Worm (Caenorhabditis elegans) whole organism, young adult: Measurements from ENCODE around the gene nemt-1.
"Not testable (repeated sequence)": the region's sequence is repeated elsewhere in the genome, so short reads cannot be mapped to it uniquely, and the experiment has no call there.

Experiments
- B0035.1 ChIP-seq: sonication (generic microtip); optimal IDR thresholded peaks from 2 replicates; lab custom pipeline; 2016; ENCODE audit warnings: missing genetic modification characterization, mild to moderate bottlenecking, missing compliant biosample characterization, missing genotype, missing genetic modification reagents
- B0261.1 ChIP-seq: sonication (generic microtip); optimal IDR thresholded peaks from 2 replicates; lab custom pipeline; 2016; ENCODE audit warnings: mild to moderate bottlenecking, missing genetic modification characterization, moderate library complexity, missing compliant biosample characterization
- C17E4.6 ChIP-seq: fragments of 200-800 bp; sonication (Bioruptor generic); IDR thresholded peaks from 2 replicates; pipeline ENCODE4 v1.3.6; 2022; ENCODE audit warnings: missing genetic modification reagents, missing genetic modification characterization, missing compliant biosample characterization
- F33H1.4 ChIP-seq: fragments of 200-800 bp; sonication (Bioruptor generic); IDR thresholded peaks from 2 replicates; pipeline ENCODE4 v1.3.6; 2022; ENCODE audit warnings: missing genetic modification reagents, missing genetic modification characterization, missing compliant biosample characterization
- F39B2.1 ChIP-seq: fragments of 200-800 bp; sonication (Bioruptor generic); IDR thresholded peaks from 2 replicates; pipeline ENCODE4 v1.3.6; 2022; ENCODE audit warnings: missing genetic modification reagents, missing genetic modification characterization, missing compliant biosample characterization
- F49E8.2 ChIP-seq: sonication (generic microtip); optimal IDR thresholded peaks from 3 replicates; lab custom pipeline; 2017; ENCODE audit warnings: missing genetic modification characterization, mild to moderate bottlenecking, missing compliant biosample characterization, antibody characterized with exemption, moderate library complexity; ENCODE audit not compliant: insufficient read depth
- F57C9.4 ChIP-seq: sonication (generic microtip); optimal IDR thresholded peaks from 2 replicates; lab custom pipeline; 2017; ENCODE audit warnings: mild to moderate bottlenecking, missing genetic modification characterization, missing compliant biosample characterization
- K12H6.12 ChIP-seq: fragments of 200-800 bp; sonication (Bioruptor generic); optimal IDR thresholded peaks from 2 replicates; lab custom pipeline; 2018; ENCODE audit warnings: mild to moderate bottlenecking, missing genetic modification characterization, missing compliant biosample characterization
- T07F8.4 ChIP-seq: sonication (generic microtip); optimal IDR thresholded peaks from 2 replicates; lab custom pipeline; 2016; ENCODE audit warnings: mild to moderate bottlenecking, missing genetic modification characterization, moderate library complexity, missing compliant biosample characterization
- Y53G8AR.9 ChIP-seq: fragments of 200-800 bp; sonication (Bioruptor generic); conservative IDR thresholded peaks from 2 replicates; pipeline ENCODE4 v1.3.6; 2022; ENCODE audit warnings: missing genetic modification reagents, missing genetic modification characterization, missing compliant biosample characterization
- akir-1 ChIP-seq: fragments of 200-800 bp; sonication (Bioruptor generic); optimal IDR thresholded peaks from 2 replicates; lab custom pipeline; 2018; ENCODE audit warnings: mild to moderate bottlenecking, missing genetic modification characterization, moderate library complexity, missing compliant biosample characterization
- aptf-3 ChIP-seq: fragments of 200-800 bp; sonication (Bioruptor generic); IDR thresholded peaks from 2 replicates; pipeline ENCODE4 v1.3.6; 2022; ENCODE audit warnings: missing genetic modification characterization, missing compliant biosample characterization
- attf-3 ChIP-seq: fragments of 200-800 bp; sonication (Bioruptor generic); conservative IDR thresholded peaks from 2 replicates; pipeline ENCODE4 v1.3.6; 2022; ENCODE audit warnings: missing genetic modification reagents, missing genetic modification characterization, missing compliant biosample characterization
- attf-5 ChIP-seq: fragments of 200-800 bp; sonication (Bioruptor generic); optimal IDR thresholded peaks from 2 replicates; lab custom pipeline; 2018; ENCODE audit warnings: mild to moderate bottlenecking, missing genetic modification characterization, missing compliant biosample characterization
- bed-1 ChIP-seq: fragments of 200-800 bp; sonication (Bioruptor generic); IDR thresholded peaks from 2 replicates; pipeline ENCODE4 v1.3.6; 2022; ENCODE audit warnings: missing genetic modification reagents, missing genetic modification characterization, missing compliant biosample characterization
- bed-2 ChIP-seq: fragments of 200-800 bp; sonication (Bioruptor generic); IDR thresholded peaks from 2 replicates; pipeline ENCODE4 v1.3.6; 2022; ENCODE audit warnings: missing genetic modification reagents, missing genetic modification characterization, missing compliant biosample characterization
- ccch-3 ChIP-seq: fragments of 200-800 bp; sonication (Bioruptor generic); optimal IDR thresholded peaks from 2 replicates; lab custom pipeline; 2018; ENCODE audit warnings: mild to moderate bottlenecking, missing genetic modification characterization, missing compliant biosample characterization
- ceh-40 ChIP-seq: fragments of 200-800 bp; sonication (Bioruptor generic); IDR thresholded peaks from 2 replicates; pipeline ENCODE4 v1.3.6; 2022; ENCODE audit warnings: missing genetic modification characterization, missing compliant biosample characterization
- ceh-58 ChIP-seq: fragments of 200-800 bp; sonication (Bioruptor generic); IDR thresholded peaks from 2 replicates; pipeline ENCODE4 v1.3.6; 2022; ENCODE audit warnings: missing genetic modification characterization, missing compliant biosample characterization
- ceh-79 ChIP-seq: sonication (generic microtip); optimal IDR thresholded peaks from 2 replicates; lab custom pipeline; 2017; ENCODE audit warnings: mild to moderate bottlenecking, missing genetic modification characterization, missing compliant biosample characterization
- ceh-91 ChIP-seq: fragments of 200-800 bp; sonication (Bioruptor generic); IDR thresholded peaks from 2 replicates; pipeline ENCODE4 v1.3.6; 2022; ENCODE audit warnings: missing genetic modification reagents, missing genetic modification characterization, missing compliant biosample characterization
- dox-1 ChIP-seq: fragments of 200-800 bp; sonication (Bioruptor generic); IDR thresholded peaks from 2 replicates; pipeline ENCODE4 v1.3.6; 2022; ENCODE audit warnings: missing genetic modification reagents, missing genetic modification characterization, missing compliant biosample characterization
- dpff-1 ChIP-seq: sonication (generic microtip); optimal IDR thresholded peaks from 2 replicates; lab custom pipeline; 2017; ENCODE audit warnings: mild to moderate bottlenecking, missing genetic modification characterization, missing compliant biosample characterization
- egl-18 ChIP-seq: fragments of 200-800 bp; sonication (Bioruptor generic); IDR thresholded peaks from 2 replicates; pipeline ENCODE4 v1.3.6; 2022; ENCODE audit warnings: missing genetic modification reagents, missing genetic modification characterization, missing compliant biosample characterization
- ets-4 ChIP-seq: fragments of 200-800 bp; sonication (Bioruptor generic); optimal IDR thresholded peaks from 2 replicates; lab custom pipeline; 2018; ENCODE audit warnings: mild to moderate bottlenecking, missing genetic modification characterization, missing compliant biosample characterization
- him-1 ChIP-seq: sonication (generic microtip); optimal IDR thresholded peaks from 2 replicates; lab custom pipeline; 2016; ENCODE audit warnings: missing genotype, missing genetic modification reagents, missing genetic modification characterization, missing compliant biosample characterization
- hlh-26 ChIP-seq: fragments of 200-800 bp; sonication (Bioruptor generic); conservative IDR thresholded peaks from 2 replicates; pipeline ENCODE4 v1.3.6; 2022; ENCODE audit warnings: missing genetic modification reagents, missing genetic modification characterization, missing compliant biosample characterization
- lin-54 ChIP-seq: fragments of 200-800 bp; sonication (Bioruptor generic); optimal IDR thresholded peaks from 2 replicates; lab custom pipeline; 2018; ENCODE audit warnings: mild to moderate bottlenecking, missing genetic modification characterization, missing compliant biosample characterization
- madf-10 ChIP-seq: sonication (generic microtip); optimal IDR thresholded peaks from 2 replicates; lab custom pipeline; 2016; ENCODE audit warnings: mild to moderate bottlenecking, missing genetic modification characterization, missing compliant biosample characterization
- madf-3 ChIP-seq: fragments of 200-800 bp; sonication (Bioruptor generic); IDR thresholded peaks from 2 replicates; pipeline ENCODE4 v1.3.6; 2022; ENCODE audit warnings: missing genetic modification reagents, missing genetic modification characterization, missing compliant biosample characterization
- madf-6 ChIP-seq: fragments of 200-800 bp; sonication (Bioruptor generic); IDR thresholded peaks from 2 replicates; pipeline ENCODE4 v1.3.6; 2022; ENCODE audit warnings: missing genetic modification reagents, missing genetic modification characterization, missing compliant biosample characterization
- mcd-1 ChIP-seq: fragments of 200-800 bp; sonication (Bioruptor generic); IDR thresholded peaks from 2 replicates; pipeline ENCODE4 v1.3.6; 2022; ENCODE audit warnings: missing genetic modification reagents, missing genetic modification characterization, missing compliant biosample characterization
- nfyb-1 ChIP-seq: fragments of 200-800 bp; sonication (Bioruptor generic); IDR thresholded peaks from 2 replicates; pipeline ENCODE4 v1.3.6; 2022; ENCODE audit warnings: missing genetic modification reagents, missing genetic modification characterization, missing compliant biosample characterization
- nhr-80 ChIP-seq: sonication (generic microtip); optimal IDR thresholded peaks from 2 replicates; lab custom pipeline; 2016; ENCODE audit warnings: missing genetic modification characterization, missing compliant biosample characterization
- pbrm-1 ChIP-seq: fragments of 200-800 bp; sonication (Bioruptor generic); IDR thresholded peaks from 2 replicates; pipeline ENCODE4 v1.3.6; 2022; ENCODE audit warnings: missing genetic modification reagents, missing genetic modification characterization, missing compliant biosample characterization
- repo-1 ChIP-seq: sonication (generic microtip); optimal IDR thresholded peaks from 2 replicates; lab custom pipeline; 2017; ENCODE audit warnings: mild to moderate bottlenecking, missing genetic modification characterization, missing compliant biosample characterization
- rpc-1 ChIP-seq, 2 experiments: fragments of 150-350 bp in 1 of 2; sonication (generic microtip) in 1 of 2; optimal IDR thresholded peaks; 2 replicates each; lab custom pipeline; 2014 to 2018; ENCODE audit warnings: missing biosample characterization in 1 of 2, missing genetic modification characterization in 1 of 2, missing genetic modification reagents in 1 of 2, missing genotype in 1 of 2
- zim-3 ChIP-seq: sonication (generic microtip); optimal IDR thresholded peaks from 2 replicates; lab custom pipeline; 2017; ENCODE audit warnings: mild to moderate bottlenecking, missing genetic modification characterization, moderate library complexity, missing compliant biosample characterization
- ztf-28 ChIP-seq: fragments of 200-800 bp; sonication (Bioruptor generic); IDR thresholded peaks from 2 replicates; pipeline ENCODE4 v1.3.6; 2022; ENCODE audit warnings: missing genetic modification reagents, missing genetic modification characterization, missing compliant biosample characterization

Gene nemt-1

ce11 chrIV:9296285-9296684 is 23.0 kb downstream of the nemt-1 start, which contains the start of gene F49C12.1:
F49C12.1 (minus strand) TSS chrIV:9296354.
- TF ChIP-seq zim-3 (tag; lab: Kevin White, UChicago): no peak
- no peak for TF ChIP-seq nhr-80 (tag; lab: Kevin White, UChicago)
- TF ChIP-seq B0035.1 (tag; lab: Kevin White, UChicago): no peak
- TF ChIP-seq egl-18 (GFP tag; lab: Robert Waterston, UW): no peak
- TF ChIP-seq ccch-3 (GFP tag; lab: Kevin White, UChicago): no peak
- no peak for TF ChIP-seq bed-1 (GFP tag; lab: Robert Waterston, UW)
- no peak for TF ChIP-seq C17E4.6 (GFP tag; lab: Robert Waterston, UW)
- no peak for TF ChIP-seq K12H6.12 (tag; lab: Kevin White, UChicago)
- no peak for TF ChIP-seq B0261.1 (tag; lab: Kevin White, UChicago)
- no peak for TF ChIP-seq F57C9.4 (tag; lab: Kevin White, UChicago)
- TF ChIP-seq ceh-40: no peak
- TF ChIP-seq attf-3 (GFP tag; lab: Robert Waterston, UW): no peak
- no peak for TF ChIP-seq dpff-1 (tag; lab: Kevin White, UChicago)
- TF ChIP-seq ceh-79 (tag; lab: Kevin White, UChicago): no peak
- no peak for TF ChIP-seq hlh-26
- no peak for TF ChIP-seq ceh-91 (GFP tag; lab: Robert Waterston, UW)
- TF ChIP-seq F39B2.1 (GFP tag; lab: Robert Waterston, UW): no peak
- TF ChIP-seq, all 124 proteins: peak for 0

ce11 chrIV:9293825-9294224 is 25.4 kb downstream of the nemt-1 start, which contains the start of gene nhr-264:
nhr-264 (minus strand) TSS chrIV:9293925.
- TF ChIP-seq F49E8.2; repo-1 (tag; lab: Kevin White, UChicago); Y53G8AR.9 (GFP tag; lab: Robert Waterston, UW): not testable (repeated sequence)

ce11 chrIV:9289635-9290034 is 29.6 kb downstream of the nemt-1 start:
- TF ChIP-seq nhr-80 (tag; lab: Kevin White, UChicago): no peak

- not testable (repeated sequence) for TF ChIP-seq T07F8.4 (tag; lab: Kevin White, UChicago); ceh-58 (GFP tag; lab: Robert Waterston, UW); bed-1 (GFP tag; lab: Robert Waterston, UW)
- TF ChIP-seq, all 124 proteins: peak for 0; not testable (repeated sequence) for 124
Measured at ce11 chrIV:9286305-9286704, 32.9 kb downstream of the nemt-1 start, which contains the start of gene nhr-267. nhr-267 (minus strand) TSS chrIV:9286405.

ce11 chrIV:9274008-9274529 is 45.2 kb downstream of the nemt-1 start, which contains the start of gene nmy-3:
nmy-3 (plus strand) TSS chrIV:9274479.
- TF ChIP-seq F33H1.4 (no peak), madf-3 (GFP tag; lab: Robert Waterston, UW) (no peak), attf-3 (GFP tag; lab: Robert Waterston, UW) (no peak), aptf-3 (no peak), bed-2 (GFP tag; lab: Robert Waterston, UW) (no peak), madf-6 (GFP tag; lab: Robert Waterston, UW) (no peak), pbrm-1 (GFP tag; lab: Robert Waterston, UW) (no peak), akir-1 (GFP tag; lab: Kevin White, UChicago) (no peak), ceh-58 (GFP tag; lab: Robert Waterston, UW) (no peak), him-1 (tag; lab: Kevin White, UChicago) (no peak), madf-10 (tag; lab: Kevin White, UChicago) (no peak), lin-54 (no peak), attf-5 (GFP tag; lab: Kevin White, UChicago) (no peak), dox-1 (no peak), ets-4 (no peak), ceh-79 (tag; lab: Kevin White, UChicago) (no peak), ztf-28 (GFP tag; lab: Robert Waterston, UW) (no peak), nfyb-1 (GFP tag; lab: Robert Waterston, UW) (no peak), rpc-1 (optimal IDR thresholded peaks at IDR 0.05; lab: Kevin White, UChicago) (no peak), rpc-1 (tag; optimal IDR thresholded peaks at IDR 0.05; lab: Kevin White, UChicago) (no peak), mcd-1 (no peak)
